Fruit fly (Drosophila melanogaster) whole organism, wandering third instar larva: ENCODE measurements around the gene Srrm1.

Experiments used
- CG32264 ChIP-seq: fragments of 200-800 bp; sonication (Bioruptor generic); optimal IDR thresholded peaks from 2 replicates; lab custom pipeline; 2016; ENCODE audit warnings: missing biosample characterization, missing genetic modification characterization
- N ChIP-seq: fragments of >200 bp; optimal IDR thresholded peaks from 2 replicates; lab custom pipeline; 2018; ENCODE audit warnings: missing biosample characterization, missing external identifiers, missing genetic modification characterization
- pan ChIP-seq: fragments of >200 bp; optimal IDR thresholded peaks from 2 replicates; lab custom pipeline; 2017
- psq ChIP-seq: fragments of 200-800 bp; sonication (Bioruptor generic); optimal IDR thresholded peaks from 3 replicates; lab custom pipeline; 2017; ENCODE audit warnings: missing biosample characterization, mild to moderate bottlenecking, missing genetic modification characterization, moderate library complexity
- sage ChIP-seq: fragments of 200-800 bp; sonication (Bioruptor generic); optimal IDR thresholded peaks from 2 replicates; lab custom pipeline; 2016; ENCODE audit warnings: missing biosample characterization, mild to moderate bottlenecking, missing genetic modification characterization
- usp ChIP-seq: fragments of >200 bp; optimal IDR thresholded peaks from 2 replicates; lab custom pipeline; 2017; ENCODE audit warnings: missing biosample characterization, missing genetic modification characterization

DNA sequence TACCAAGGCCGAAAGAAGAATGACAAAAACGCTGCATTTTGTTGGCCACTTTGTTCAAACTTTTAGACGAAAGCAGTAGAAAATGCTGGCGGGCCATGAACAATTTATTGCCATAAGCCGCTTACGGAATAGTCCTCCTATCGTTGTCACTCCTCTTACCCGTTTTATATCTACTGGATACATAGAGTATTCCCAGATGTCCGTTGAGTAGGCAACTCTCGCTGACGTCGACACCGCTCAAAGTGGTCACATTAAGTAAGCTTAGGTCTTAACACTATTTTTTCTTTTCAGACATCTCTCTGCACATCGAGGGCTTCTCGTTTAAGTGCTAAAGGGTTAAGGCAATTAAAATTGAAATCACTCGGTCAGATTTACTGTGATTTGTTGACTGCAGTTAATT lies 46.8 kb downstream of the Srrm1 start:
- no peak for TF ChIP-seq CG32264 (GFP tag; lab: Kevin White, UChicago)
- TF ChIP-seq N (GFP tag; lab: Kevin White, UChicago): no peak
- no peak for TF ChIP-seq pan (lab: Kevin White, UChicago)
- no peak for TF ChIP-seq sage (GFP tag; lab: Kevin White, UChicago)
- no peak for TF ChIP-seq psq (GFP tag; lab: Kevin White, UChicago)
- no peak for TF ChIP-seq usp (GFP tag; lab: Kevin White, UChicago)
